Worm (Caenorhabditis elegans) whole organism, late embryonic: ENCODE measurements around the gene Y51H7C.3.

Experiments used
- C08G9.2 ChIP-seq: sonication (generic microtip); optimal IDR thresholded peaks from 2 replicates; lab custom pipeline; 2016; ENCODE audit warnings: mild to moderate bottlenecking, missing genetic modification characterization, moderate library complexity, missing compliant biosample characterization
- C38D4.7 ChIP-seq: fragments of 200-800 bp; sonication (Bioruptor generic); optimal IDR thresholded peaks from 2 replicates; lab custom pipeline; 2018; ENCODE audit warnings: mild to moderate bottlenecking, missing genetic modification characterization, moderate library complexity, missing compliant biosample characterization
- F13H6.1 ChIP-seq: sonication (generic microtip); optimal IDR thresholded peaks from 2 replicates; lab custom pipeline; 2016; ENCODE audit warnings: missing genetic modification characterization, missing compliant biosample characterization
- K09A11.1 ChIP-seq: sonication (generic microtip); optimal IDR thresholded peaks from 2 replicates; lab custom pipeline; 2017; ENCODE audit warnings: antibody characterized with exemption, mild to moderate bottlenecking, missing genetic modification characterization, missing compliant biosample characterization; ENCODE audit not compliant: insufficient read depth
- T23F11.4 ChIP-seq: fragments of 200-800 bp; sonication (Bioruptor generic); optimal IDR thresholded peaks from 2 replicates; lab custom pipeline; 2018; ENCODE audit warnings: mild to moderate bottlenecking, missing genetic modification characterization, missing compliant biosample characterization
- ceh-18 ChIP-seq: sonication (generic microtip); optimal IDR thresholded peaks from 2 replicates; lab custom pipeline; 2016; ENCODE audit warnings: missing genetic modification characterization, missing compliant biosample characterization
- ceh-22 ChIP-seq: sonication (generic microtip); optimal IDR thresholded peaks from 2 replicates; lab custom pipeline; 2017; ENCODE audit warnings: missing biosample characterization, missing genetic modification characterization
- ceh-24 ChIP-seq: sonication (generic microtip); optimal IDR thresholded peaks from 2 replicates; lab custom pipeline; 2016; ENCODE audit warnings: mild to moderate bottlenecking, missing genetic modification characterization, missing compliant biosample characterization
- ceh-30 ChIP-seq: fragments of 150-350 bp; optimal IDR thresholded peaks from 2 replicates; lab custom pipeline; 2014; ENCODE audit warnings: missing biosample characterization, missing genetic modification characterization
- ceh-31 ChIP-seq: sonication (generic microtip); optimal IDR thresholded peaks from 2 replicates; lab custom pipeline; 2016; ENCODE audit warnings: missing genetic modification characterization, missing compliant biosample characterization
- ceh-34 ChIP-seq: sonication (generic microtip); optimal IDR thresholded peaks from 2 replicates; lab custom pipeline; 2016; ENCODE audit warnings: mild to moderate bottlenecking, missing genetic modification characterization, missing compliant biosample characterization
- ceh-6 ChIP-seq: fragments of 200-800 bp; sonication (Bioruptor generic); optimal IDR thresholded peaks from 2 replicates; lab custom pipeline; 2018; ENCODE audit warnings: mild to moderate bottlenecking, missing genetic modification characterization, missing compliant biosample characterization
- che-1 ChIP-seq: sonication (generic microtip); optimal IDR thresholded peaks from 2 replicates; lab custom pipeline; 2016; ENCODE audit warnings: mild to moderate bottlenecking, missing genetic modification characterization, missing compliant biosample characterization
- dmd-4 ChIP-seq: sonication (generic microtip); optimal IDR thresholded peaks from 2 replicates; lab custom pipeline; 2016; ENCODE audit warnings: borderline replicate concordance, missing genetic modification characterization, missing compliant biosample characterization
- dve-1 ChIP-seq: sonication (generic microtip); optimal IDR thresholded peaks from 2 replicates; lab custom pipeline; 2017; ENCODE audit warnings: antibody characterized with exemption, mild to moderate bottlenecking, missing genetic modification characterization, missing compliant biosample characterization
- elt-2 ChIP-seq: sonication (generic microtip); optimal IDR thresholded peaks from 2 replicates; lab custom pipeline; 2016; ENCODE audit warnings: missing genetic modification reagents, missing genetic modification characterization, missing compliant biosample characterization
- ets-4 ChIP-seq: sonication (generic microtip); optimal IDR thresholded peaks from 2 replicates; lab custom pipeline; 2016; ENCODE audit warnings: missing genetic modification characterization, missing compliant biosample characterization
- eyg-1 ChIP-seq: sonication (generic microtip); optimal IDR thresholded peaks from 2 replicates; lab custom pipeline; 2016; ENCODE audit warnings: missing genotype, missing genetic modification characterization, missing compliant biosample characterization
- fkh-10 ChIP-seq: fragments of 150-350 bp; optimal IDR thresholded peaks from 2 replicates; lab custom pipeline; 2014; ENCODE audit warnings: missing biosample characterization, missing genetic modification reagents, missing genetic modification characterization
- hlh-13 ChIP-seq: fragments of 200-800 bp; sonication (Bioruptor generic); optimal IDR thresholded peaks from 2 replicates; lab custom pipeline; 2018; ENCODE audit warnings: mild to moderate bottlenecking, missing genetic modification characterization, missing compliant biosample characterization
- hlh-30 ChIP-seq: sonication (generic microtip); optimal IDR thresholded peaks from 2 replicates; lab custom pipeline; 2017; ENCODE audit warnings: antibody characterized with exemption, missing genetic modification characterization, missing compliant biosample characterization; ENCODE audit not compliant: insufficient read depth
- hlh-6 ChIP-seq: sonication (generic microtip); optimal IDR thresholded peaks from 2 replicates; lab custom pipeline; 2016; ENCODE audit warnings: missing genotype, missing genetic modification characterization, missing compliant biosample characterization
- hlh-8 ChIP-seq: sonication (generic microtip); optimal IDR thresholded peaks from 2 replicates; lab custom pipeline; 2016; ENCODE audit warnings: missing genotype, missing genetic modification characterization, missing compliant biosample characterization
- lim-6 ChIP-seq: sonication (generic microtip); optimal IDR thresholded peaks from 2 replicates; lab custom pipeline; 2016; ENCODE audit warnings: missing genetic modification characterization, missing compliant biosample characterization
- madf-2 ChIP-seq: sonication (generic microtip); optimal IDR thresholded peaks from 2 replicates; lab custom pipeline; 2017; ENCODE audit warnings: missing genetic modification characterization, missing compliant biosample characterization
- nfya-1 ChIP-seq: sonication (generic microtip); optimal IDR thresholded peaks from 2 replicates; lab custom pipeline; 2017; ENCODE audit warnings: missing genetic modification characterization, mild to moderate bottlenecking, missing compliant biosample characterization, antibody characterized with exemption, moderate library complexity
- nhr-232 ChIP-seq: sonication (generic microtip); optimal IDR thresholded peaks from 2 replicates; lab custom pipeline; 2016; ENCODE audit warnings: missing genetic modification characterization, missing compliant biosample characterization
- pax-1 ChIP-seq: fragments of 150-350 bp; optimal IDR thresholded peaks from 2 replicates; lab custom pipeline; 2014; ENCODE audit warnings: missing biosample characterization, missing genetic modification characterization
- pha-2 ChIP-seq: sonication (generic microtip); optimal IDR thresholded peaks from 2 replicates; lab custom pipeline; 2017; ENCODE audit warnings: mild to moderate bottlenecking, missing genetic modification characterization, missing compliant biosample characterization
- pqm-1 ChIP-seq: sonication (generic microtip); optimal IDR thresholded peaks from 2 replicates; lab custom pipeline; 2016; ENCODE audit warnings: missing genetic modification characterization, missing compliant biosample characterization
- pros-1 ChIP-seq: fragments of 150-350 bp; optimal IDR thresholded peaks from 2 replicates; lab custom pipeline; 2014; ENCODE audit warnings: missing biosample characterization, missing genetic modification reagents, missing genetic modification characterization
- sdc-2 ChIP-seq: sonication (generic microtip); optimal IDR thresholded peaks from 2 replicates; lab custom pipeline; 2016; ENCODE audit warnings: missing genotype, missing genetic modification characterization, missing compliant biosample characterization
- tbx-7 ChIP-seq: sonication (generic microtip); optimal IDR thresholded peaks from 2 replicates; lab custom pipeline; 2016; ENCODE audit warnings: missing genotype, missing genetic modification characterization, missing compliant biosample characterization
- ttx-3 ChIP-seq: sonication (generic microtip); optimal IDR thresholded peaks from 2 replicates; lab custom pipeline; 2016; ENCODE audit warnings: missing genetic modification reagents, missing genetic modification characterization, missing compliant biosample characterization
- unc-55 ChIP-seq: sonication (generic microtip); optimal IDR thresholded peaks from 2 replicates; lab custom pipeline; 2017; ENCODE audit warnings: missing biosample characterization, missing genetic modification reagents, missing genetic modification characterization
- ztf-16 ChIP-seq: sonication (generic microtip); optimal IDR thresholded peaks from 2 replicates; lab custom pipeline; 2017; ENCODE audit warnings: missing genetic modification characterization, missing compliant biosample characterization

Y51H7C.3 gene

ce11 chrII:1438336-1438589, at the start of gene Y51H7C.3:
Gene Y51H7C.3, plus strand, starts transcription at chrII:1438490.
- no peak for TF ChIP-seq ceh-30
- TF ChIP-seq ets-4 (tag; lab: Kevin White, UChicago), result no peak
- TF ChIP-seq eyg-1 (tag; lab: Kevin White, UChicago), result no peak
- no peak for TF ChIP-seq T23F11.4 (GFP tag; lab: Kevin White, UChicago)
- no peak for TF ChIP-seq C08G9.2
- TF ChIP-seq dve-1 (tag; lab: Kevin White, UChicago), result no peak
- TF ChIP-seq ztf-16 (tag; lab: Kevin White, UChicago), result no peak
- no peak for TF ChIP-seq ceh-18
- no peak for TF ChIP-seq tbx-7 (tag; lab: Kevin White, UChicago)
- no peak for TF ChIP-seq hlh-30 (tag; lab: Kevin White, UChicago)
- no peak for TF ChIP-seq C38D4.7 (GFP tag; lab: Kevin White, UChicago)
- TF ChIP-seq ceh-22 (tag; lab: Kevin White, UChicago), result no peak
- TF ChIP-seq sdc-2 (tag; lab: Kevin White, UChicago), result no peak
- TF ChIP-seq, all 69 proteins: peak for 0

ce11 chrII:1397703-1398102, 40.6 kb upstream of the Y51H7C.3 start, which contains the start of gene F54D12.8:
Gene F54D12.8, minus strand, starts transcription at chrII:1398038.
- no peak for TF ChIP-seq ceh-18
- TF ChIP-seq C08G9.2, result no peak
- no peak for TF ChIP-seq F13H6.1 (tag; lab: Kevin White, UChicago)
- no peak for TF ChIP-seq hlh-13 (GFP tag; lab: Kevin White, UChicago)
- TF ChIP-seq dmd-4 (tag; lab: Kevin White, UChicago), result no peak
- no peak for TF ChIP-seq unc-55 (GFP tag; lab: Kevin White, UChicago)
- TF ChIP-seq hlh-6 (tag; lab: Kevin White, UChicago), result no peak
- no peak for TF ChIP-seq elt-2 (tag; lab: Kevin White, UChicago)
- TF ChIP-seq che-1 (tag; lab: Kevin White, UChicago), result no peak
- no peak for TF ChIP-seq hlh-8
- TF ChIP-seq T23F11.4 (GFP tag; lab: Kevin White, UChicago), result no peak

ce11 chrII:1398396-1398795, 39.9 kb upstream of the Y51H7C.3 start, which contains the start of gene F54D12.2:
Gene F54D12.2, plus strand, starts transcription at chrII:1398696.
- TF ChIP-seq nfya-1 (tag; lab: Kevin White, UChicago) (no peak), ceh-6 (GFP tag; lab: Kevin White, UChicago) (no peak), pha-2 (no peak), ttx-3 (tag; lab: Kevin White, UChicago) (no peak), ceh-34 (no peak), K09A11.1 (no peak), pqm-1 (no peak), ceh-24 (tag; lab: Kevin White, UChicago) (no peak), madf-2 (tag; lab: Kevin White, UChicago) (no peak), ceh-31 (tag; lab: Kevin White, UChicago) (no peak)

- TF ChIP-seq hlh-13 (GFP tag; lab: Kevin White, UChicago) (no peak), nhr-232 (no peak), K09A11.1 (no peak), ceh-22 (tag; lab: Kevin White, UChicago) (no peak), ceh-34 (no peak), ets-4 (tag; lab: Kevin White, UChicago) (no peak), pax-1 (tag; lab: Kevin White, UChicago) (no peak), fkh-10 (GFP tag; lab: Kevin White, UChicago) (no peak), nfya-1 (tag; lab: Kevin White, UChicago) (no peak), che-1 (tag; lab: Kevin White, UChicago) (no peak)
Measured at ce11 chrII:1400105-1400504, 38.2 kb upstream of the Y51H7C.3 start, which contains the start of gene F54D12.1. Gene F54D12.1, plus strand, starts transcription at chrII:1400405.

ce11 chrII:1401474-1401873, 36.8 kb upstream of the Y51H7C.3 start, which contains the start of gene Y51H7C.8:
Gene Y51H7C.8, plus strand, starts transcription at chrII:1401774.
- TF ChIP-seq sdc-2 (tag; lab: Kevin White, UChicago) (no peak), pqm-1 (no peak), pros-1 (no peak), lim-6 (tag; lab: Kevin White, UChicago) (no peak), nfya-1 (tag; lab: Kevin White, UChicago) (no peak), pha-2 (no peak)
